Fruit fly (Drosophila melanogaster) whole organism, pupa: Measurements from ENCODE around the gene Clic.

Experiments used
- CG13204 ChIP-seq: fragments of 200-800 bp; sonication (Bioruptor generic); optimal IDR thresholded peaks from 2 replicates; lab custom pipeline; 2018; ENCODE audit warnings: missing biosample characterization, mild to moderate bottlenecking, missing genetic modification characterization, moderate library complexity
- CG32121 ChIP-seq: fragments of 200-800 bp; sonication (Bioruptor generic); IDR thresholded peaks from 2 replicates; pipeline ENCODE4 v1.3.6; 2022; ENCODE audit warnings: missing biosample characterization, missing genetic modification characterization
- CG4496 ChIP-seq: fragments of 200-800 bp; sonication (Bioruptor generic); IDR thresholded peaks from 3 replicates; pipeline ENCODE4 v1.3.6; 2022; ENCODE audit warnings: missing biosample characterization, missing genetic modification characterization
- D1 ChIP-seq: fragments of 200-800 bp; sonication (Bioruptor generic); optimal IDR thresholded peaks from 2 replicates; lab custom pipeline; 2018; ENCODE audit warnings: missing biosample characterization, mild to moderate bottlenecking, missing genetic modification characterization, moderate library complexity
- EcR ChIP-seq: fragments of 200-800 bp; sonication (Bioruptor generic); optimal IDR thresholded peaks from 3 replicates; lab custom pipeline; 2019; ENCODE audit warnings: missing biosample characterization, missing genetic modification characterization, mild to moderate bottlenecking, moderate library complexity, missing genetic modification reagents
- Ets98B ChIP-seq: fragments of 200-800 bp; sonication (Bioruptor generic); IDR thresholded peaks from 2 replicates; pipeline ENCODE4 v1.3.6; 2022; ENCODE audit warnings: missing biosample characterization, missing genetic modification characterization
- Snoo ChIP-seq: fragments of 200-800 bp; sonication (Bioruptor generic); optimal IDR thresholded peaks from 3 replicates; lab custom pipeline; 2017; ENCODE audit warnings: missing biosample characterization, mild to moderate bottlenecking, missing genetic modification characterization, inconsistent platforms

dm6 chrX:13788973-13789682 lies 33.0 kb downstream of the Clic start:
- no peak for TF ChIP-seq EcR (GFP tag; lab: Kevin White, UChicago)
- TF ChIP-seq D1 = no peak
- TF ChIP-seq CG13204 (GFP tag; lab: Kevin White, UChicago) = no peak
- TF ChIP-seq CG32121 = no peak
- peak; percentile 17; the same call in 1 of the 3 replicates for TF ChIP-seq CG4496 (GFP tag; lab: Robert Waterston, UW)
- no peak for TF ChIP-seq Snoo (tag; lab: Kevin White, UChicago)
- TF ChIP-seq Ets98B (GFP tag; lab: Robert Waterston, UW) = no peak
